Worm (Caenorhabditis elegans) whole organism, L3 larva: ENCODE results near the gene ZK930.7.

Source experiments
- R02D3.7 ChIP-seq: fragments of 150-350 bp; optimal IDR thresholded peaks from 2 replicates; lab custom pipeline; 2014; ENCODE audit warnings: missing biosample characterization, missing genetic modification characterization
- ZK546.5 ChIP-seq: sonication (generic microtip); optimal IDR thresholded peaks from 2 replicates; lab custom pipeline; 2017; ENCODE audit warnings: missing biosample characterization, missing genetic modification characterization
- aly-2 ChIP-seq: fragments of 150-350 bp; optimal IDR thresholded peaks from 2 replicates; lab custom pipeline; 2014; ENCODE audit warnings: missing biosample characterization, missing genetic modification characterization
- ceh-16 ChIP-seq: sonication (generic microtip); optimal IDR thresholded peaks from 2 replicates; lab custom pipeline; 2017; ENCODE audit warnings: missing biosample characterization, missing genetic modification characterization
- ceh-28 ChIP-seq: fragments of 150-350 bp; optimal IDR thresholded peaks from 2 replicates; lab custom pipeline; 2014; ENCODE audit warnings: missing biosample characterization, missing genetic modification reagents, missing genetic modification characterization
- ceh-82 ChIP-seq: fragments of 150-350 bp; optimal IDR thresholded peaks from 2 replicates; lab custom pipeline; 2014; ENCODE audit warnings: missing biosample characterization, missing genetic modification characterization
- ceh-9 ChIP-seq: sonication (generic microtip); optimal IDR thresholded peaks from 2 replicates; lab custom pipeline; 2018; ENCODE audit warnings: missing biosample characterization, missing genetic modification characterization
- daf-12 ChIP-seq: fragments of 150-350 bp; optimal IDR thresholded peaks from 2 replicates; lab custom pipeline; 2014; ENCODE audit warnings: missing biosample characterization, missing genetic modification reagents, missing genetic modification characterization
- egl-27 ChIP-seq: sonication (generic microtip); optimal IDR thresholded peaks from 4 replicates; lab custom pipeline; 2017; ENCODE audit warnings: missing biosample characterization, missing genetic modification reagents, missing genetic modification characterization
- egl-5 ChIP-seq: fragments of 150-350 bp; optimal IDR thresholded peaks from 2 replicates; lab custom pipeline; 2017; ENCODE audit warnings: missing biosample characterization, missing genetic modification reagents, missing genetic modification characterization, inconsistent platforms
- elt-1 ChIP-seq: fragments of 150-350 bp; optimal IDR thresholded peaks from 2 replicates; lab custom pipeline; 2014; ENCODE audit warnings: missing biosample characterization, missing genetic modification characterization
- elt-3 ChIP-seq, 3 experiments: fragments of 150-350 bp in 1 of 3; sonication (generic microtip) in 2 of 3; optimal IDR thresholded peaks; 2 replicates in 2 of 3; 4 replicates in 1 of 3; lab custom pipeline; 2014 to 2017; ENCODE audit warnings: missing biosample characterization in 3 of 3, missing genetic modification characterization in 3 of 3
- eor-1 ChIP-seq, 2 experiments: fragments of 150-350 bp; optimal IDR thresholded peaks; 2 replicates each; lab custom pipeline; 2014 to 2018; ENCODE audit warnings: missing biosample characterization in 2 of 2, missing genetic modification characterization in 2 of 2
- fkh-10 ChIP-seq: sonication (generic microtip); optimal IDR thresholded peaks from 2 replicates; lab custom pipeline; 2017; ENCODE audit warnings: missing biosample characterization, missing genetic modification reagents, missing genetic modification characterization
- fos-1 ChIP-seq: fragments of 150-350 bp; optimal IDR thresholded peaks from 2 replicates; lab custom pipeline; 2014; ENCODE audit warnings: missing biosample characterization, missing genetic modification characterization
- hmg-11 ChIP-seq: sonication (generic microtip); optimal IDR thresholded peaks from 2 replicates; lab custom pipeline; 2016; ENCODE audit warnings: missing genetic modification characterization, missing compliant biosample characterization
- jun-1 ChIP-seq: fragments of 150-350 bp; optimal IDR thresholded peaks from 2 replicates; lab custom pipeline; 2014; ENCODE audit warnings: missing biosample characterization, missing genetic modification reagents, missing genetic modification characterization
- lin-15B ChIP-seq: fragments of 150-350 bp; optimal IDR thresholded peaks from 2 replicates; lab custom pipeline; 2014; ENCODE audit warnings: missing biosample characterization, missing genetic modification characterization
- lin-39 ChIP-seq: fragments of 150-350 bp; optimal IDR thresholded peaks from 2 replicates; lab custom pipeline; 2018; ENCODE audit warnings: missing biosample characterization, missing genetic modification reagents, missing genetic modification characterization
- lsy-12 ChIP-seq: sonication (generic microtip); optimal IDR thresholded peaks from 2 replicates; lab custom pipeline; 2016; ENCODE audit warnings: mild to moderate bottlenecking, missing genetic modification characterization, missing compliant biosample characterization
- mdl-1 ChIP-seq: fragments of 150-350 bp; optimal IDR thresholded peaks from 2 replicates; lab custom pipeline; 2014; ENCODE audit warnings: missing biosample characterization, missing genetic modification characterization
- nfya-1 ChIP-seq: sonication (generic microtip); optimal IDR thresholded peaks from 2 replicates; lab custom pipeline; 2017; ENCODE audit warnings: missing genetic modification characterization, mild to moderate bottlenecking, missing compliant biosample characterization, antibody characterized with exemption, moderate library complexity; ENCODE audit not compliant: insufficient read depth
- nhr-11 ChIP-seq: fragments of 150-350 bp; optimal IDR thresholded peaks from 2 replicates; lab custom pipeline; 2014; ENCODE audit warnings: missing biosample characterization, missing genetic modification characterization
- nhr-23 ChIP-seq: fragments of 150-350 bp; optimal IDR thresholded peaks from 2 replicates; lab custom pipeline; 2014; ENCODE audit warnings: missing biosample characterization, missing genetic modification reagents, missing genetic modification characterization
- nhr-237 ChIP-seq: fragments of 150-350 bp; optimal IDR thresholded peaks from 2 replicates; lab custom pipeline; 2014; ENCODE audit warnings: missing biosample characterization, missing genetic modification characterization
- nhr-25 ChIP-seq: sonication (generic microtip); optimal IDR thresholded peaks from 2 replicates; lab custom pipeline; 2017; ENCODE audit warnings: missing biosample characterization, missing genetic modification characterization
- nhr-28 ChIP-seq: fragments of 150-350 bp; optimal IDR thresholded peaks from 2 replicates; lab custom pipeline; 2014; ENCODE audit warnings: missing biosample characterization, missing genetic modification characterization
- nhr-43 ChIP-seq: sonication (generic microtip); optimal IDR thresholded peaks from 2 replicates; lab custom pipeline; 2016; ENCODE audit warnings: mild to moderate bottlenecking, missing genetic modification characterization, missing compliant biosample characterization; ENCODE audit not compliant: poor library complexity, severe bottlenecking
- nhr-67 ChIP-seq: fragments of 150-350 bp; optimal IDR thresholded peaks from 2 replicates; lab custom pipeline; 2014; ENCODE audit warnings: missing biosample characterization, missing genetic modification characterization
- nhr-76 ChIP-seq: fragments of 150-350 bp; sonication (generic microtip); optimal IDR thresholded peaks from 5 replicates; lab custom pipeline; 2014; ENCODE audit warnings: missing biosample characterization, missing genetic modification characterization
- nhr-77 ChIP-seq: fragments of 150-350 bp; optimal IDR thresholded peaks from 2 replicates; lab custom pipeline; 2014; ENCODE audit warnings: missing biosample characterization, missing genetic modification characterization
- pha-4 ChIP-seq: fragments of 150-350 bp; optimal IDR thresholded peaks from 2 replicates; lab custom pipeline; 2014; ENCODE audit warnings: missing biosample characterization, missing genetic modification reagents, missing genetic modification characterization
- pqm-1 ChIP-seq: fragments of 150-350 bp; optimal IDR thresholded peaks from 2 replicates; lab custom pipeline; 2017; ENCODE audit warnings: missing biosample characterization, missing genetic modification characterization, inconsistent platforms
- sea-2 ChIP-seq: fragments of 150-350 bp; sonication (generic microtip); optimal IDR thresholded peaks from 4 replicates; lab custom pipeline; 2014; ENCODE audit warnings: missing biosample characterization, missing genetic modification reagents, missing genetic modification characterization
- skn-1 ChIP-seq: fragments of 150-350 bp; optimal IDR thresholded peaks from 2 replicates; lab custom pipeline; 2014; ENCODE audit warnings: missing biosample characterization, missing genetic modification characterization
- snpc-4 ChIP-seq: fragments of 150-350 bp; optimal IDR thresholded peaks from 2 replicates; lab custom pipeline; 2014; ENCODE audit warnings: missing biosample characterization, missing genetic modification characterization
- tbx-2 ChIP-seq: sonication (generic microtip); optimal IDR thresholded peaks from 2 replicates; lab custom pipeline; 2016; ENCODE audit warnings: mild to moderate bottlenecking, missing genetic modification characterization, missing compliant biosample characterization
- unc-39 ChIP-seq: sonication (generic microtip); optimal IDR thresholded peaks from 4 replicates; lab custom pipeline; 2017; ENCODE audit warnings: missing biosample characterization, missing genetic modification characterization
- unc-62 ChIP-seq: fragments of 150-350 bp; sonication (generic microtip); optimal IDR thresholded peaks from 4 replicates; lab custom pipeline; 2014; ENCODE audit warnings: missing biosample characterization, missing genetic modification reagents, missing genetic modification characterization
- ztf-11 ChIP-seq: fragments of 150-350 bp; optimal IDR thresholded peaks from 2 replicates; lab custom pipeline; 2014; ENCODE audit warnings: missing biosample characterization, missing genetic modification characterization

The ZK930.7 gene

DNA sequence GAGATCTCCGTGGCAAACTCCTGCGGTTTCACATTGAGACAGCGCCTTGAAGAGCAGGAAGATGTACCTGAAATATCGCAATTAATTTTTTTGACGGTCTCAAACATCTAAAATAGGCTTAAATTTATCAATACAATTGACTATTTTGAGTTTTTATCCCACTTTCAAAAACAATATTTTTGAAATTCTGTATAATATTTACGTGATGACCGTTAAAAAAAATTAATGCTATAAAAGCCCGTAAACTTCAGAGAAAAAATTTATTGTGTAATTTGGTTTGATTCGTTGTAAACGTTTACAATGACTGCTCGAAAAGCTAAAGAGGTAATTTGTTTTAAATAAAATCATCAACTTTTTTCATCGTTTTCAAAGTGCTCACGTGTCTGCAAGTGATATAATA, at the start of gene ZK930.7:
TSS of gene ZK930.7 (plus strand) at position 301 of the 400 bp plus-strand sequence.
- TF ChIP-seq nhr-11 (tag; lab: Kevin White, UChicago) (no peak), sea-2 (GFP tag; lab: Kevin White, UChicago) (no peak), mdl-1 (tag; lab: Kevin White, UChicago) (no peak), fos-1 (tag; lab: Kevin White, UChicago) (no peak)

DNA sequence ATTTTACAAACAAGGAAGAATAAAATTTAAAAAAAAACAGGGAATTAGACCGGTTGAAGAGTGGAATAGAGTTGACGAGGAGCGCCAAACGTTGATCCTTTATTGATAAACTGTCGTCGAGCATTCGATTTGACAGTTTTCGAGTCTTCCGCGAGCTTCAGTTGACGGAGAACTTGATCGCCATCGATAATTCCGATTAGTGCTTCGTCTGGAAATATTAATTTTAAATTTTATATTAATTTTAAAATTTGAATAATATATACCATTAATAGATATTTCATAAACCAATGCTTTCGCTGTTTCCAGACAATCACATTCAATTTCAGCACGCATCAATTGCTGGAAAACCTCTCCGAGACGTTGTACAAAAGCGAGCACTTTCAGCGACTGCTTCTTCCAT, 48.8 kb upstream of the ZK930.7 start, which contains the start of gene K12D12.4:
TSS of gene K12D12.4 (minus strand) at position 101 of the 400 bp plus-strand sequence.
- TF ChIP-seq unc-62, result no peak
- no peak for TF ChIP-seq nhr-76 (tag; lab: Kevin White, UChicago)
- TF ChIP-seq eor-1 (tag; optimal IDR thresholded peaks at IDR 0.05; lab: Kevin White, UChicago), result no peak
- TF ChIP-seq ztf-11 (tag; lab: Kevin White, UChicago), result no peak
- no peak for TF ChIP-seq aly-2 (tag; lab: Kevin White, UChicago)
- no peak for TF ChIP-seq fkh-10 (GFP tag; lab: Kevin White, UChicago)
- TF ChIP-seq ZK546.5 (tag; lab: Kevin White, UChicago), result no peak
- TF ChIP-seq pqm-1 (tag; lab: Kevin White, UChicago), result no peak
- no peak for TF ChIP-seq daf-12 (tag; lab: Kevin White, UChicago)
- TF ChIP-seq elt-3 (tag; optimal IDR thresholded peaks at IDR 0.05; lab: Kevin White, UChicago), result no peak
- TF ChIP-seq tbx-2 (tag; lab: Kevin White, UChicago), result no peak
- no peak for TF ChIP-seq nhr-23 (tag; lab: Kevin White, UChicago)
- TF ChIP-seq lin-15B, result no peak
- TF ChIP-seq jun-1 (tag; lab: Kevin White, UChicago), result no peak
- TF ChIP-seq ceh-28, result no peak
- no peak for TF ChIP-seq nhr-77 (tag; lab: Kevin White, UChicago)
- TF ChIP-seq nhr-25 (tag; lab: Kevin White, UChicago), result no peak
- TF ChIP-seq hmg-11, result no peak
- no peak for TF ChIP-seq sea-2 (GFP tag; lab: Kevin White, UChicago)
- TF ChIP-seq ceh-16 (tag; lab: Kevin White, UChicago), result no peak

ce11 chrII:11868234-11868633, 46.2 kb upstream of the ZK930.7 start, which contains the start of gene col-84:
Gene col-84, plus strand, starts transcription at chrII:11868534.
- TF ChIP-seq R02D3.7 (no peak), nhr-76 (tag; lab: Kevin White, UChicago) (no peak), unc-39 (tag; lab: Kevin White, UChicago) (no peak), nhr-43 (tag; lab: Kevin White, UChicago) (no peak), fos-1 (tag; lab: Kevin White, UChicago) (no peak)

ce11 chrII:11868893-11869292, 45.5 kb upstream of the ZK930.7 start:
- no peak for TF ChIP-seq ceh-9 (tag; lab: Kevin White, UChicago)
- no peak for TF ChIP-seq lin-39 (tag; lab: Kevin White, UChicago)
- no peak for TF ChIP-seq hmg-11
- TF ChIP-seq nhr-76 (tag; lab: Kevin White, UChicago), result no peak
- no peak for TF ChIP-seq elt-1
- TF ChIP-seq nhr-237 (tag; lab: Kevin White, UChicago), result no peak
- no peak for TF ChIP-seq unc-39 (tag; lab: Kevin White, UChicago)
- no peak for TF ChIP-seq skn-1 (tag; lab: Kevin White, UChicago)
- no peak for TF ChIP-seq unc-62
- TF ChIP-seq nhr-67 (tag; lab: Kevin White, UChicago), result no peak
- no peak for TF ChIP-seq nhr-43 (tag; lab: Kevin White, UChicago)
- TF ChIP-seq nfya-1 (tag; lab: Kevin White, UChicago), result no peak
- TF ChIP-seq snpc-4 (tag; lab: Kevin White, UChicago), result no peak
- TF ChIP-seq lsy-12 (tag; lab: Kevin White, UChicago), result no peak
- TF ChIP-seq ceh-28, result no peak

DNA sequence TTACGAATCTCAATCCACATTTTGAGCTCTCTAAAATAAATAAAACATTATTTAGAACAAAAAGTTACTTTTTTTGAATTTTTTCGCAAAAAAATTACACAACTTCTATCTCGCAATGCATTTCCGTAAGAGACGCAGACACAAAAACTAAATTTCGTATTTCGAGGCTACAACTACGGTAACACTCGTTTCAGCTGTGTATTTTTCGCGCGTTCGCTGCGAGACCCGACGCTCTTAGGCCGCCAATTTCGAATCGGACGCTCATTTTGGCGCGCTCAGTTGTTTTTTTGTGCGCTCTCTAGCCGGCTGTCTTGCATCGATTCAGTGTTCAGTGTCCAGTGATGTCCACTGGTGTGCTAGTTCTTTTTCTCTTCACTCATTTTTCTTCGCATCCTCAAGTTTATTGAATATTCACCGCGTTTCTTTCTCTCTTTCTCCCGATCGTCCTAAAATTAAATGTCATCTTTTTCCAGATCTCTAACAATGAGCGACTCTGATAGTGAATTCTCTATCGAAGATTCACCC, 39.7 kb upstream of the ZK930.7 start, which contains the start of the genes npp-3 and top-2:
TSS of gene npp-3 (minus strand) at position 115 of the 525 bp plus-strand sequence.
TSS of gene top-2 (plus strand) at position 475 of the 525 bp plus-strand sequence.
- TF ChIP-seq elt-1, result peak; percentile 75
- TF ChIP-seq unc-39 (tag; lab: Kevin White, UChicago), result no peak
- peak; percentile 97 for TF ChIP-seq lin-39 (tag; lab: Kevin White, UChicago)
- TF ChIP-seq eor-1 (tag; optimal IDR thresholded peaks at IDR 0.05; lab: Kevin White, UChicago), result no peak
- peak; percentile 57 for TF ChIP-seq pqm-1 (tag; lab: Kevin White, UChicago)
- TF ChIP-seq fkh-10 (GFP tag; lab: Kevin White, UChicago), result peak; percentile 91
- peak; percentile 92 for TF ChIP-seq egl-5 (tag; lab: Kevin White, UChicago)
- no peak for TF ChIP-seq nhr-67 (tag; lab: Kevin White, UChicago)
- peak; percentile 26 for TF ChIP-seq ZK546.5 (tag; lab: Kevin White, UChicago)
- TF ChIP-seq ceh-9 (tag; lab: Kevin White, UChicago), result no peak
- peak; percentile 75 for TF ChIP-seq tbx-2 (tag; lab: Kevin White, UChicago)
- peak; percentile 34 for TF ChIP-seq egl-27 (tag; lab: Kevin White, UChicago)
- no peak for TF ChIP-seq nhr-28 (tag; lab: Kevin White, UChicago)
- peak; percentile 93 for TF ChIP-seq skn-1 (tag; lab: Kevin White, UChicago)
- peak; percentile 99 for TF ChIP-seq nfya-1 (tag; lab: Kevin White, UChicago)
- no peak for TF ChIP-seq fos-1 (tag; lab: Kevin White, UChicago)
- TF ChIP-seq lsy-12 (tag; lab: Kevin White, UChicago), result peak; percentile 89
- peak; percentile 75 for TF ChIP-seq nhr-77 (tag; lab: Kevin White, UChicago)
- TF ChIP-seq ztf-11 (tag; lab: Kevin White, UChicago), result no peak
- TF ChIP-seq elt-3 (tag; optimal IDR thresholded peaks at IDR 0.05; lab: Kevin White, UChicago), result no peak
- peak; percentile 82 for TF ChIP-seq snpc-4 (tag; lab: Kevin White, UChicago)
- TF ChIP-seq unc-62, result peak; percentile 62
- no peak for TF ChIP-seq daf-12 (tag; lab: Kevin White, UChicago)
- peak; percentile 77 for TF ChIP-seq ceh-82
- peak; percentile 98 for TF ChIP-seq pha-4 (tag; lab: Kevin White, UChicago)
- no peak for TF ChIP-seq sea-2 (GFP tag; lab: Kevin White, UChicago)
- peak; percentile 96 for TF ChIP-seq lin-15B
